Fruit fly (Drosophila melanogaster) whole organism: ENCODE measurements around the gene CG5665.

ENCODE experiments used
- CG8478 ChIP-seq: fragments of >200 bp; optimal IDR thresholded peaks from 2 replicates; lab custom pipeline; 2018; ENCODE audit warnings: inconsistent platforms
- EcR ChIP-seq, 2 experiments: fragments of >200 bp; optimal IDR thresholded peaks; 2 replicates each; lab custom pipeline; 2017; ENCODE audit warnings: missing biosample characterization in 2 of 2, missing genetic modification characterization in 2 of 2, missing genetic modification reagents in 2 of 2
- pan ChIP-seq: fragments of >200 bp; optimal IDR thresholded peaks from 2 replicates; lab custom pipeline; 2017
- psq ChIP-seq: fragments of >200 bp; optimal IDR thresholded peaks from 2 replicates; lab custom pipeline; 2017
- usp ChIP-seq: fragments of >200 bp; optimal IDR thresholded peaks from 2 replicates; lab custom pipeline; 2017; ENCODE audit warnings: missing biosample characterization, missing genetic modification characterization, mixed read lengths

dm6 chr3L:20402665-20403492 is 44.6 kb downstream of the CG5665 start:
- no peak for TF ChIP-seq CG8478 (lab: Kevin White, UChicago)
- no peak for TF ChIP-seq pan
- TF ChIP-seq psq (lab: Kevin White, UChicago) = no peak
- no peak for TF ChIP-seq usp (GFP tag; lab: Kevin White, UChicago)
- no peak for TF ChIP-seq EcR (GFP tag; optimal IDR thresholded peaks at IDR 0.05; lab: Kevin White, UChicago)
